Worm (Caenorhabditis elegans) whole organism, L2 larva: ENCODE results near the gene srr-9.

Source experiments
- aly-2 ChIP-seq: fragments of 150-350 bp; optimal IDR thresholded peaks from 2 replicates; lab custom pipeline; 2014; ENCODE audit warnings: missing biosample characterization, missing genetic modification characterization
- ama-1 ChIP-seq: fragments of 150-350 bp; optimal IDR thresholded peaks from 2 replicates; lab custom pipeline; 2018; ENCODE audit warnings: inconsistent platforms
- lin-13 ChIP-seq: fragments of 150-350 bp; optimal IDR thresholded peaks from 2 replicates; lab custom pipeline; 2014; ENCODE audit warnings: missing biosample characterization, missing genetic modification reagents, missing genetic modification characterization
- mab-5 ChIP-seq: fragments of 150-350 bp; optimal IDR thresholded peaks from 2 replicates; lab custom pipeline; 2014; ENCODE audit warnings: missing biosample characterization, missing genetic modification characterization
- mdl-1 ChIP-seq, 2 experiments: fragments of 150-350 bp in 1 of 2; sonication (generic microtip) in 1 of 2; optimal IDR thresholded peaks; 2 replicates each; lab custom pipeline; 2017; ENCODE audit warnings: missing biosample characterization in 2 of 2, missing genetic modification characterization in 2 of 2
- ztf-11 ChIP-seq: sonication (generic microtip); optimal IDR thresholded peaks from 2 replicates; lab custom pipeline; 2017; ENCODE audit warnings: missing biosample characterization, missing genetic modification characterization
- ztf-4 ChIP-seq: fragments of 150-350 bp; optimal IDR thresholded peaks from 2 replicates; lab custom pipeline; 2014; ENCODE audit warnings: missing biosample characterization, missing genetic modification characterization

ce11 chrV:7770961-7771360 is 33.2 kb downstream of the srr-9 start, which contains the start of gene frpr-3:
- TF ChIP-seq aly-2 (tag; lab: Kevin White, UChicago), result no peak
- TF ChIP-seq ama-1 (lab: Kevin White, UChicago), result no peak
- TF ChIP-seq ztf-4 (tag; lab: Kevin White, UChicago), result no peak
- TF ChIP-seq mab-5 (tag; lab: Kevin White, UChicago), result no peak
- no peak for TF ChIP-seq ztf-11 (tag; lab: Kevin White, UChicago)
- TF ChIP-seq mdl-1 (tag; optimal IDR thresholded peaks at IDR 0.05; lab: Kevin White, UChicago), result no peak
- TF ChIP-seq lin-13 (GFP tag; lab: Kevin White, UChicago), result no peak
